Fruit fly (Drosophila melanogaster) Kc167 (cell line): Measurements from ENCODE around the gene SPE.

Experiments used
- h ChIP-seq: fragments of >200 bp; optimal IDR thresholded peaks from 3 replicates; lab custom pipeline; 2018; ENCODE audit warnings: missing external identifiers
- insv ChIP-seq: fragments of >200 bp; optimal IDR thresholded peaks from 3 replicates; lab custom pipeline; 2018; ENCODE audit warnings: missing external identifiers

- no peak for TF ChIP-seq h (lab: Kevin White, UChicago)
- TF ChIP-seq insv = no peak
Observed at dm6 chr3R:23735648-23736047, 49.6 kb downstream of the SPE start.
